Worm (Caenorhabditis elegans): ENCODE measurements around the gene lec-3.

ce11 chrII:9986635-9987575 lies 4.0 kb upstream of the lec-3 start:
- TF ChIP-seq lsy-2 (tag; optimal IDR thresholded peaks at IDR 0.05) (no peak), nhr-76 (tag; optimal IDR thresholded peaks at IDR 0.05) (no peak), ztf-11 (tag; optimal IDR thresholded peaks at IDR 0.05) (no peak), sem-2 (GFP tag; optimal IDR thresholded peaks at IDR 0.05) (no peak), snpc-4 (tag; optimal IDR thresholded peaks at IDR 0.05) (no peak), hlh-1 (tag; optimal IDR thresholded peaks at IDR 0.05) (peak; percentile 63), nhr-28 (tag; optimal IDR thresholded peaks at IDR 0.05) (no peak), ceh-43 (GFP tag; optimal IDR thresholded peaks at IDR 0.05) (no peak), lin-13 (tag; optimal IDR thresholded peaks at IDR 0.05) (no peak), elt-3 (tag; optimal IDR thresholded peaks at IDR 0.05) (no peak)

Measured in whole organism, mixed stage, embryonic.